Worm (Caenorhabditis elegans): ENCODE results near the gene gst-35.
A peak's percentile ranks its signal among the peaks of the same experiment; 100 is the strongest.
"Not testable (repeated sequence)": the region's sequence is repeated elsewhere in the genome, so short reads cannot be mapped to it uniquely, and the experiment has no call there.

The gst-35 gene

DNA sequence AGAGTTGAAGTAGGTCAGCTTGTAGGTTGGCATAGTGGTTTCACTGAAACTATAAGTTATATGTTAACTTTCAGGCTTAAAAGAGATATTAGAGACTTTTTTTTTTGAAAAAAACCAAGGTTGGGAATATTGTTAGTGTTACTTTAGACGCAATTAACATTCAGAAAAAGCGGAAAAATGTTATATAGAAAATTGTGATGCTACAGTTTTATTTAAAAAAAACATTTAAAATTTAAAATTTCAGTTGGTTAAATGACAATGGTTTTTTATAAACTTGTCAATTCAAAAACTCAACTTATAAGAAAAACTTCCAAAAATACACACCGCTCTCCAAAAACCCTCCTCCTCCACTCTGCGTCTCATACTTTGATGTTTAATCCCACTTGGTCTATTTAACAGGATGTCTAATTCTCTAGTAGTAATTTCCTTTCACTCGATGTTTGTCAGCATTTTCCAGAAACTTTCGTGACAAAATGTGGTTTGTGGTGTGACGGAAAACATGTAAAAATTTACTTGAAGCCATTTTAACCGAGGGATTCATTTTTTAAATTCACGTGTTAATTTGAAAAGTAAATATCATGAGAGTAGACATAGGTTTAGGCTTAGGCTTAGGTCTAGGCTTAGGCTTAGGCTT lies 10.2 kb downstream of the gst-35 start, which contains the start of gene gst-31 (continued):
- TF ChIP-seq ama-1 (optimal IDR thresholded peaks at IDR 0.05), result no peak
- TF ChIP-seq ama-1 (GFP tag; optimal IDR thresholded peaks at IDR 0.05), result no peak

ce11 chrII:15173174-15173573 lies 12.0 kb downstream of the gst-35 start:
- TF ChIP-seq hlh-12 (tag; optimal IDR thresholded peaks at IDR 0.05) (no peak), cebp-1 (GFP tag; IDR thresholded peaks at IDR 0.05) (peak; percentile 90), cebp-1 (tag; optimal IDR thresholded peaks at IDR 0.05) (peak; percentile 97), nhr-90 (tag; optimal IDR thresholded peaks at IDR 0.05) (no peak), let-526 (GFP tag; IDR thresholded peaks at IDR 0.05) (no peak), hmg-1.2 (GFP tag; IDR thresholded peaks at IDR 0.05) (peak; percentile 47; the same call in 1 of the 2 replicates), tbp1 (GFP tag; optimal IDR thresholded peaks at IDR 0.05) (peak; percentile 2), nfyb-1 (GFP tag; IDR thresholded peaks at IDR 0.05) (no peak), F22D6.2 (tag; optimal IDR thresholded peaks at IDR 0.05) (no peak)

DNA sequence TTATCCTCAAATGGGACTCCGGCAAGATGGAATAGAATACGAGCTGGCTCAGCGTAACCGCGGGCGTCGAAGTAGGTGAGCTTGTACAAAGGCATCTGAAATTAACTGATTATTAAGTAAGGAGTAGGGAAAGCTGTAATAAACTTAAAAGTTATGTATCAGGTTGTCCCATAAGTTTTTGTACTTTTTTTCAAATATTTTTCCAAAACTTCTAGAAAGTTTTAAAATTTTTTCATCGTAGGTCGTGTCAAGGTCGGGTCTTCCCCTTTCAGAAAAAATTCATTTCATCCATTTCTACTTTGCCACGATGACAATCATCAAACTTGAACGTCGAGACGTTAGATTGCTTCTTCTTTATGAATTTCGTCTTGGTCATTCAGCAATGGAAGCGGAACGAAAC lies 13.4 kb downstream of the gst-35 start, which contains the start of gene gst-39:
Gene gst-39, minus strand, starts transcription at position 101 of the 400 bp plus-strand sequence.
- not testable (repeated sequence) for TF ChIP-seq F57C9.4 (tag; optimal IDR thresholded peaks at IDR 0.05); hlh-12 (tag; optimal IDR thresholded peaks at IDR 0.05); ceh-91 (GFP tag; IDR thresholded peaks at IDR 0.05)

- no peak for TF ChIP-seq nhr-27 (tag; optimal IDR thresholded peaks at IDR 0.05)
- peak; percentile 25 for TF ChIP-seq nhr-80 (tag; optimal IDR thresholded peaks at IDR 0.05)
Observed at ce11 chrII:15169811-15170282, 15.3 kb downstream of the gst-35 start, which contains the start of gene gst-29. Gene gst-29 (minus strand): TSS chrII:15169861.

ce11 chrII:15167340-15167739 lies 17.8 kb downstream of the gst-35 start, which contains the start of gene gst-28:
Gene gst-28 (minus strand): TSS chrII:15167577.
- TF ChIP-seq nhr-80 (tag; optimal IDR thresholded peaks at IDR 0.05), result peak; percentile 17
- TF ChIP-seq Y79H2A.3 (GFP tag; conservative IDR thresholded peaks at IDR 0.05), result no peak

DNA sequence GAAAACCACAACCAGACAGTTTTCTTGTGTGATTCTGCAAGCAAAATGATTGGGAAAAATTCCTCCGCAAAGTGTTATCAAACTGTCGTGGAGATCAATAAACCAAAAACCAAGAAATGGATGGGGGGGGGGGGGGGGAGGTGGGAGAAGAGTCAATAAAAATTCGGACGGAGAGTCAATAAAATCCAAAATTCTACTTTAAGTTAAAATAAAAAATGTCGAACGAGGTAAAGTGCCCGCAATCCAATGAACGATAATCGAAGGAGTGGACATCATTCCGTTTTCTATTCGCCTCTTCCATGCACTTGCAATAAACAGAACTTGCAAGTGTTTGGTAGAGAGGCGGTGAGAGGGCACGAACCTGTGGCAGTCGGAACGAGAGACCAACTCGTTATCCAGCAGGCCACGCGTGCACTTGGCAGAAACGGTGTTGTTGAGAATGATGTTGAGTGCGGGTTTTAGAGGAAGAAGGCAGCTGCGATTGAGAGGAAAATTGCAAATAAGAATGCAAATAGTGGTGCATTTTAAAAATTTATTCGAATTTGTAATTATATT lies 19.4 kb downstream of the gst-35 start, which contains the start of gene gst-27:
Gene gst-27, minus strand, starts transcription at position 51 of the 555 bp plus-strand sequence.
- TF ChIP-seq unc-130 (GFP tag; optimal IDR thresholded peaks at IDR 0.05), result peak; percentile 61
- peak; percentile 31 for TF ChIP-seq F10E7.11 (tag; optimal IDR thresholded peaks at IDR 0.05)
- peak; percentile 97 for TF ChIP-seq tbp1 (GFP tag; optimal IDR thresholded peaks at IDR 0.05)
- TF ChIP-seq snpc-4 (GFP tag; optimal IDR thresholded peaks at IDR 0.05), result peak; percentile 53
- peak; percentile 57 to 84 (median 79) for TF ChIP-seq snpc-4 (tag; optimal IDR thresholded peaks at IDR 0.05)
- peak; percentile 81 for TF ChIP-seq pbrm-1 (GFP tag; IDR thresholded peaks at IDR 0.05)
- TF ChIP-seq egl-44 (GFP tag; IDR thresholded peaks at IDR 0.05), result peak; percentile 90
- TF ChIP-seq dox-1 (GFP tag; IDR thresholded peaks at IDR 0.05), result peak; percentile 95
- peak; percentile 78 for TF ChIP-seq atf-7 (tag; optimal IDR thresholded peaks at IDR 0.05)
- TF ChIP-seq F22D6.2 (tag; optimal IDR thresholded peaks at IDR 0.05), result peak; percentile 67
- peak; percentile 68 for TF ChIP-seq tbx-9 (tag; optimal IDR thresholded peaks at IDR 0.05; ENCODE audit: borderline replicate concordance)
- no peak for TF ChIP-seq Y67H2A.10 (GFP tag; conservative IDR thresholded peaks at IDR 0.05)
- TF ChIP-seq nhr-90 (tag; optimal IDR thresholded peaks at IDR 0.05), result peak; percentile 95
- peak; percentile 83 for TF ChIP-seq nfyb-1 (GFP tag; IDR thresholded peaks at IDR 0.05)
- TF ChIP-seq ceh-79 (tag; optimal IDR thresholded peaks at IDR 0.05), result peak; percentile 64
- peak; percentile 93 for TF ChIP-seq chd-7 (tag; optimal IDR thresholded peaks at IDR 0.05)
- TF ChIP-seq ztf-26 (tag; optimal IDR thresholded peaks at IDR 0.05), result peak; percentile 91
- TF ChIP-seq madf-8 (GFP tag; conservative IDR thresholded peaks at IDR 0.05), result peak; percentile 46
- TF ChIP-seq ekl-4 (GFP tag; IDR thresholded peaks at IDR 0.05), result peak; percentile 79
- TF ChIP-seq pha-4 (tag; optimal IDR thresholded peaks at IDR 0.05), result no peak
- TF ChIP-seq ceh-91 (GFP tag; IDR thresholded peaks at IDR 0.05), result 0 out of 2 replicates have a peak, but pooled peaks have one; percentile 21
- 0 out of 2 replicates have a peak, but pooled peaks have one; percentile 35 for TF ChIP-seq F33H1.4 (GFP tag; IDR thresholded peaks at IDR 0.05)
- TF ChIP-seq ztf-6 (GFP tag; IDR thresholded peaks at IDR 0.05), result peak; percentile 54; the same call in 1 of the 2 replicates
- TF ChIP-seq C06A6.2 (GFP tag; conservative IDR thresholded peaks at IDR 0.05), result 0 out of 2 replicates have a peak, but pooled peaks have one; percentile 34
- peak; percentile 69 for TF ChIP-seq nhr-80 (tag; optimal IDR thresholded peaks at IDR 0.05)
- 0 out of 2 replicates have a peak, but pooled peaks have one; percentile 70 for TF ChIP-seq ztf-28 (GFP tag; IDR thresholded peaks at IDR 0.05)
- TF ChIP-seq ceh-58 (GFP tag; IDR thresholded peaks at IDR 0.05), result no peak

All from whole organism, young adult.